Worm (Caenorhabditis elegans) whole organism, mixed stage, embryonic: ENCODE results near the gene F54F7.10.

Experiments
- M03D4.4 ChIP-seq: sonication (generic microtip); optimal IDR thresholded peaks from 2 replicates; lab custom pipeline; 2017; ENCODE audit warnings: mild to moderate bottlenecking, missing genetic modification characterization, missing compliant biosample characterization
- blmp-1 ChIP-seq: fragments of 150-350 bp; optimal IDR thresholded peaks from 2 replicates; lab custom pipeline; 2014; ENCODE audit warnings: missing biosample characterization, missing genetic modification characterization
- ceh-39 ChIP-seq: fragments of 150-350 bp; optimal IDR thresholded peaks from 2 replicates; lab custom pipeline; 2014; ENCODE audit warnings: missing biosample characterization, missing genetic modification characterization
- ceh-43 ChIP-seq: fragments of 200-800 bp; sonication (Bioruptor generic); optimal IDR thresholded peaks from 2 replicates; lab custom pipeline; 2018; ENCODE audit warnings: mild to moderate bottlenecking, missing genetic modification characterization, moderate library complexity, missing compliant biosample characterization
- ceh-83 ChIP-seq: fragments of 200-800 bp; sonication (Bioruptor generic); optimal IDR thresholded peaks from 2 replicates; lab custom pipeline; 2018; ENCODE audit warnings: mild to moderate bottlenecking, missing genetic modification characterization, missing compliant biosample characterization
- ces-1 ChIP-seq: fragments of 150-350 bp; optimal IDR thresholded peaks from 2 replicates; lab custom pipeline; 2014; ENCODE audit warnings: missing biosample characterization, missing genetic modification reagents, missing genetic modification characterization
- cnd-1 ChIP-seq: fragments of 200-800 bp; sonication (Bioruptor generic); optimal IDR thresholded peaks from 2 replicates; lab custom pipeline; 2018; ENCODE audit warnings: mild to moderate bottlenecking, missing genetic modification characterization, missing compliant biosample characterization
- drap-1 ChIP-seq: fragments of 200-800 bp; sonication (Bioruptor generic); optimal IDR thresholded peaks from 3 replicates; lab custom pipeline; 2018; ENCODE audit warnings: mild to moderate bottlenecking, missing genetic modification characterization, missing compliant biosample characterization
- elt-3 ChIP-seq: fragments of 150-350 bp; optimal IDR thresholded peaks from 2 replicates; lab custom pipeline; 2014; ENCODE audit warnings: missing biosample characterization, missing genetic modification characterization
- flh-1 ChIP-seq: fragments of 200-800 bp; sonication (Bioruptor generic); optimal IDR thresholded peaks from 2 replicates; lab custom pipeline; 2018; ENCODE audit warnings: mild to moderate bottlenecking, missing genetic modification characterization, moderate library complexity, missing compliant biosample characterization
- lin-13 ChIP-seq: fragments of 150-350 bp; optimal IDR thresholded peaks from 2 replicates; lab custom pipeline; 2014; ENCODE audit warnings: missing biosample characterization, missing genetic modification characterization
- lsy-2 ChIP-seq: fragments of 150-350 bp; optimal IDR thresholded peaks from 2 replicates; lab custom pipeline; 2014; ENCODE audit warnings: missing biosample characterization, missing genetic modification characterization
- mab-5 ChIP-seq: fragments of 150-350 bp; optimal IDR thresholded peaks from 2 replicates; lab custom pipeline; 2014; ENCODE audit warnings: missing biosample characterization, missing genetic modification characterization
- mep-1 ChIP-seq: fragments of 150-350 bp; optimal IDR thresholded peaks from 2 replicates; lab custom pipeline; 2017; ENCODE audit warnings: missing biosample characterization, missing genetic modification reagents, missing genetic modification characterization, inconsistent platforms
- mls-2 ChIP-seq: sonication (generic microtip); optimal IDR thresholded peaks from 2 replicates; lab custom pipeline; 2016; ENCODE audit warnings: mild to moderate bottlenecking, missing genetic modification characterization, moderate library complexity, missing compliant biosample characterization
- nhr-12 ChIP-seq: fragments of 150-350 bp; optimal IDR thresholded peaks from 2 replicates; lab custom pipeline; 2014; ENCODE audit warnings: missing biosample characterization, missing genetic modification characterization
- nhr-2 ChIP-seq: fragments of 150-350 bp; optimal IDR thresholded peaks from 2 replicates; lab custom pipeline; 2014; ENCODE audit warnings: missing biosample characterization, missing genetic modification characterization
- nhr-237 ChIP-seq: fragments of 150-350 bp; optimal IDR thresholded peaks from 2 replicates; lab custom pipeline; 2014; ENCODE audit warnings: missing biosample characterization, missing genetic modification characterization
- nhr-28 ChIP-seq: fragments of 150-350 bp; optimal IDR thresholded peaks from 2 replicates; lab custom pipeline; 2014; ENCODE audit warnings: missing biosample characterization, missing genetic modification characterization
- nhr-76 ChIP-seq: sonication (generic microtip); optimal IDR thresholded peaks from 2 replicates; lab custom pipeline; 2017; ENCODE audit warnings: missing biosample characterization, missing genetic modification characterization
- pha-4 ChIP-seq: fragments of 150-350 bp; optimal IDR thresholded peaks from 2 replicates; lab custom pipeline; 2018; ENCODE audit warnings: missing biosample characterization, missing genetic modification reagents, missing genetic modification characterization
- sem-2 ChIP-seq: fragments of 200-800 bp; sonication (Bioruptor generic); optimal IDR thresholded peaks from 2 replicates; lab custom pipeline; 2018; ENCODE audit warnings: mild to moderate bottlenecking, missing genetic modification characterization, missing compliant biosample characterization
- sptf-1 ChIP-seq: sonication (generic microtip); optimal IDR thresholded peaks from 2 replicates; lab custom pipeline; 2017; ENCODE audit warnings: mild to moderate bottlenecking, missing genetic modification characterization, moderate library complexity, missing compliant biosample characterization
- tbx-8 ChIP-seq: fragments of 200-800 bp; sonication (Bioruptor generic); optimal IDR thresholded peaks from 2 replicates; lab custom pipeline; 2018; ENCODE audit warnings: mild to moderate bottlenecking, missing genetic modification characterization, moderate library complexity, missing compliant biosample characterization
- unc-120 ChIP-seq: sonication (generic microtip); optimal IDR thresholded peaks from 2 replicates; lab custom pipeline; 2017; ENCODE audit warnings: missing genetic modification characterization, missing compliant biosample characterization; ENCODE audit not compliant: poor library complexity, severe bottlenecking
- unc-39 ChIP-seq: fragments of 150-350 bp; optimal IDR thresholded peaks from 2 replicates; lab custom pipeline; 2014; ENCODE audit warnings: missing biosample characterization, missing genetic modification characterization
- unc-62 ChIP-seq: fragments of 150-350 bp; optimal IDR thresholded peaks from 2 replicates; lab custom pipeline; 2014; ENCODE audit warnings: missing biosample characterization, missing genetic modification reagents, missing genetic modification characterization
- zip-8 ChIP-seq: fragments of 150-350 bp; optimal IDR thresholded peaks from 2 replicates; lab custom pipeline; 2014; ENCODE audit warnings: missing biosample characterization, missing genetic modification characterization
- ztf-11 ChIP-seq: fragments of 150-350 bp; optimal IDR thresholded peaks from 2 replicates; lab custom pipeline; 2014; ENCODE audit warnings: missing biosample characterization, missing genetic modification characterization

The F54F7.10 gene

DNA sequence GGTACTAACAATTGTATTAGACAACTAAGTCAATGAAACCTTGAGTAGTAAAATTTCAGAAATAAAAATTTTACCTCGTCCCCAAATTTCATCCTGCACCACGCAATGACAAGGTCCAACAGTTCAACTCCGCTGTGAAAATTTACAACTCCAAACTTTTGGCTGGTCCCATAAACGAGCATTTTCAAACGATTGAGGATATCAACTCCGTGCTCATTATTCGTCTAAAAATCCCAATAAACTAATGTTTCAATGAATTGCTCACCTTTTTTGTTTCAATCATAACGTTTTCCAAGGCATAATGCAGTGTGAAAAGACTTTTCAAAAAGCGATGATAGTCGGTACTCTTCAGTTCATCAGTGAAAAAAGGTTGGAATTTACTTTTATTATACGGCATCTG is 43.2 kb downstream of the F54F7.10 start:
- no peak for TF ChIP-seq ceh-43 (GFP tag; lab: Kevin White, UChicago)
- no peak for TF ChIP-seq nhr-76 (tag; lab: Kevin White, UChicago)
- no peak for TF ChIP-seq unc-120 (tag; lab: Kevin White, UChicago)
- TF ChIP-seq pha-4 = no peak
- no peak for TF ChIP-seq elt-3 (tag; lab: Kevin White, UChicago)
- TF ChIP-seq sem-2 (GFP tag; lab: Kevin White, UChicago) = no peak
- no peak for TF ChIP-seq nhr-2 (tag; lab: Kevin White, UChicago)
- TF ChIP-seq M03D4.4 (tag; lab: Kevin White, UChicago) = no peak
- TF ChIP-seq ceh-83 (GFP tag; lab: Kevin White, UChicago) = no peak
- TF ChIP-seq drap-1 = no peak
- no peak for TF ChIP-seq flh-1 (GFP tag; lab: Kevin White, UChicago)
- TF ChIP-seq ceh-39 (tag; lab: Kevin White, UChicago) = no peak
- no peak for TF ChIP-seq zip-8
- TF ChIP-seq nhr-12 (tag; lab: Kevin White, UChicago) = no peak
- no peak for TF ChIP-seq lsy-2 (tag; lab: Kevin White, UChicago)
- TF ChIP-seq sptf-1 (tag; lab: Kevin White, UChicago) = no peak
- no peak for TF ChIP-seq ztf-11 (tag; lab: Kevin White, UChicago)
- TF ChIP-seq mep-1 (tag; lab: Kevin White, UChicago) = no peak
- no peak for TF ChIP-seq unc-62

ce11 chrX:11907263-11907662 is 43.9 kb downstream of the F54F7.10 start, which contains the start of gene Y62H9A.11:
Gene Y62H9A.11 (minus strand): TSS chrX:11907363.
- no peak for TF ChIP-seq ceh-83 (GFP tag; lab: Kevin White, UChicago)
- no peak for TF ChIP-seq sptf-1 (tag; lab: Kevin White, UChicago)
- TF ChIP-seq nhr-12 (tag; lab: Kevin White, UChicago) = no peak
- no peak for TF ChIP-seq zip-8
- TF ChIP-seq unc-39 = no peak
- no peak for TF ChIP-seq mab-5 (tag; lab: Kevin White, UChicago)
- no peak for TF ChIP-seq ceh-39 (tag; lab: Kevin White, UChicago)
- no peak for TF ChIP-seq mls-2 (tag; lab: Kevin White, UChicago)
- no peak for TF ChIP-seq ces-1 (GFP tag; lab: Kevin White, UChicago)
- no peak for TF ChIP-seq unc-120 (tag; lab: Kevin White, UChicago)
- TF ChIP-seq nhr-76 (tag; lab: Kevin White, UChicago) = no peak
- TF ChIP-seq tbx-8 (GFP tag; lab: Kevin White, UChicago) = no peak
- TF ChIP-seq unc-62 = no peak
- TF ChIP-seq nhr-28 (tag; lab: Kevin White, UChicago) = no peak
- TF ChIP-seq nhr-237 = no peak

DNA sequence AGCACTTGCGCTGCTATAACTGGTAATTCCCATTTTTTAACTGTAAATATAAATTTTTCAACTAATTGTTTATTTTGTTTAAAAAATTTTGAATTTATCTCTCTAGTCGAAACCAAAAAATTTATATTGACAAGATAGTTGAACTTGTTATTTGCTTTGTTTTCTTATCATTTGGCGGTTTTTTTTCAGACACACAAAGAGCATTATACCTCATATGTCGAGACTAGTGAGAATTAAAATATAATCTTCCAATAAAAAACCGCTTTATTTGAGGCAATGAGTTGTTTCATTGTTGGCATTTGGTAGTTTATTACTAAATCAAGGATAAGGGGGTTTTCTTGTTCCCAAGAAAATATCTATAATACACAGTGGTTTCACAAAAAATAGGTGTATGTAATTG is 44.8 kb downstream of the F54F7.10 start:
- TF ChIP-seq ceh-83 (GFP tag; lab: Kevin White, UChicago) (no peak), nhr-2 (tag; lab: Kevin White, UChicago) (no peak), pha-4 (no peak), elt-3 (tag; lab: Kevin White, UChicago) (no peak)

DNA sequence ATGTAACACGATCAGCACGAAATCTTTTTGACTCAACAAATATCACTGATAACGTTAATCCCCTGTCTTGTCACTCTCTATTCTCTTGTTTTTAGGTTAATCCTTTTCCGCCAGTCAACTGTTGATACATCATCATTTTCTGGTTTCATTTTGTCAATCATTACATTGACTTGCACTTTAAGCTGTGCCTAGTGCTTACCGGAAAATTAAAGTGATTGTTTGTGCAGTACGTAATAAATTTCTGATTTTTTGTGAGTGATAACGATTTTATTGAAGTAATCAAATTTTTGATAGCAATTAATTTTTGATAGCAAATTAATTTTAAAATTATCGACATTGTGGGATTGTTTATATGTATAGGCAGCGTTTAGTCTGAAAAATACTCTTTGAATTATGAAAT is 45.8 kb downstream of the F54F7.10 start:
- no peak for TF ChIP-seq blmp-1 (tag; lab: Kevin White, UChicago)
- TF ChIP-seq unc-120 (tag; lab: Kevin White, UChicago) = no peak

DNA sequence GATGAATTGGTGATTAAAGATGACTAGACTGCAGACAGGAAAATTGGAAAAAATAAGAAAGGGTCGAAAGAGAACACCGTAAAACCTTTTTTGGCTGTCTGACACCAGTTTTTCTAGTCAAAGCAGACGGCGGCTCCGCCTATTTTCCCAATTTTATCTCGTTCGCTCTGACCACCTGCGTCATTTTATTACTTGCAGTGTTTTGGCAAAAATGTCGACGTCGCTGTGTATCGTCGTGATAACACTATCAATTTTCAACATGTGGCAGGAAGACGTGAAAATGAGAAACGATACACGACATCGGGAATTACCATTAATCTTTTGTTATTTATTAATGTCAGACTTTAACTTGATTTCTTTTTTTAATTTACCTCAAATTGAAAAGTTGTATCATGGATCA is 46.6 kb downstream of the F54F7.10 start, which contains the start of gene Y62H9A.15:
Gene Y62H9A.15 (minus strand): TSS at position 100 of the 400 bp plus-strand sequence.
- TF ChIP-seq lin-13 (tag; lab: Kevin White, UChicago) (no peak), elt-3 (tag; lab: Kevin White, UChicago) (no peak), nhr-28 (tag; lab: Kevin White, UChicago) (no peak), nhr-12 (tag; lab: Kevin White, UChicago) (no peak), ceh-43 (GFP tag; lab: Kevin White, UChicago) (no peak), mep-1 (tag; lab: Kevin White, UChicago) (no peak), sptf-1 (tag; lab: Kevin White, UChicago) (no peak), nhr-2 (tag; lab: Kevin White, UChicago) (no peak), mls-2 (tag; lab: Kevin White, UChicago) (no peak), ceh-83 (GFP tag; lab: Kevin White, UChicago) (no peak), tbx-8 (GFP tag; lab: Kevin White, UChicago) (no peak)

ce11 chrX:11913824-11914223 is 50.4 kb downstream of the F54F7.10 start, which contains the start of gene Y62H9A.12:
Gene Y62H9A.12 (plus strand): TSS chrX:11914124.
- TF ChIP-seq unc-62 (no peak), cnd-1 (tag; lab: Kevin White, UChicago) (no peak), lsy-2 (tag; lab: Kevin White, UChicago) (no peak), nhr-12 (tag; lab: Kevin White, UChicago) (no peak), ces-1 (GFP tag; lab: Kevin White, UChicago) (no peak), nhr-28 (tag; lab: Kevin White, UChicago) (no peak)
- TF ChIP-seq, all 35 proteins: peak for 0
